Worm (Caenorhabditis elegans) whole organism, L3 larva: ENCODE data around the gene ahsa-1.

Experiments
- ZK546.5 ChIP-seq: sonication (generic microtip); optimal IDR thresholded peaks from 2 replicates; lab custom pipeline; 2017; ENCODE audit warnings: missing biosample characterization, missing genetic modification characterization
- ama-1 ChIP-seq: fragments of 150-350 bp; optimal IDR thresholded peaks from 2 replicates; lab custom pipeline; 2018
- elt-3 ChIP-seq, 3 experiments: fragments of 150-350 bp in 1 of 3; sonication (generic microtip) in 2 of 3; optimal IDR thresholded peaks; 2 replicates in 2 of 3; 4 replicates in 1 of 3; lab custom pipeline; 2014 to 2017; ENCODE audit warnings: missing biosample characterization in 3 of 3, missing genetic modification characterization in 3 of 3
- eor-1 ChIP-seq, 2 experiments: fragments of 150-350 bp; optimal IDR thresholded peaks; 2 replicates each; lab custom pipeline; 2014 to 2018; ENCODE audit warnings: missing biosample characterization in 2 of 2, missing genetic modification characterization in 2 of 2
- fos-1 ChIP-seq: fragments of 150-350 bp; optimal IDR thresholded peaks from 2 replicates; lab custom pipeline; 2014; ENCODE audit warnings: missing biosample characterization, missing genetic modification characterization
- lin-15B ChIP-seq: fragments of 150-350 bp; optimal IDR thresholded peaks from 2 replicates; lab custom pipeline; 2014; ENCODE audit warnings: missing biosample characterization, missing genetic modification characterization
- nhr-67 ChIP-seq: fragments of 150-350 bp; optimal IDR thresholded peaks from 2 replicates; lab custom pipeline; 2014; ENCODE audit warnings: missing biosample characterization, missing genetic modification characterization
- pha-4 ChIP-seq: fragments of 150-350 bp; optimal IDR thresholded peaks from 2 replicates; lab custom pipeline; 2014; ENCODE audit warnings: missing biosample characterization, missing genetic modification reagents, missing genetic modification characterization
- snpc-4 ChIP-seq: fragments of 150-350 bp; optimal IDR thresholded peaks from 2 replicates; lab custom pipeline; 2014; ENCODE audit warnings: missing biosample characterization, missing genetic modification characterization
- unc-62 ChIP-seq: fragments of 150-350 bp; sonication (generic microtip); optimal IDR thresholded peaks from 4 replicates; lab custom pipeline; 2014; ENCODE audit warnings: missing biosample characterization, missing genetic modification reagents, missing genetic modification characterization
- zag-1 ChIP-seq: fragments of 150-350 bp; optimal IDR thresholded peaks from 2 replicates; lab custom pipeline; 2014; ENCODE audit warnings: missing biosample characterization, missing genetic modification characterization

ce11 chrV:15065068-15065744, 20.0 kb downstream of the ahsa-1 start, which contains the start of gene C25D7.9:
- TF ChIP-seq ama-1 (no peak), zag-1 (tag; lab: Kevin White, UChicago) (no peak), eor-1 (tag; optimal IDR thresholded peaks at IDR 0.05; lab: Kevin White, UChicago) (no peak), nhr-67 (tag; lab: Kevin White, UChicago) (no peak), snpc-4 (tag; lab: Kevin White, UChicago) (no peak), unc-62 (no peak), ZK546.5 (tag; lab: Kevin White, UChicago) (no peak), lin-15B (tag; lab: Kevin White, UChicago) (peak; percentile 45), fos-1 (tag; lab: Kevin White, UChicago) (no peak), pha-4 (peak; percentile 28), elt-3 (tag; optimal IDR thresholded peaks at IDR 0.05; lab: Kevin White, UChicago) (no peak)
